Worm (Caenorhabditis elegans) whole organism, L4 larva: Measurements from ENCODE around the gene F40G9.17.

ENCODE experiments used
- Y105C5A.15 ChIP-seq: fragments of 200-800 bp; sonication (Bioruptor generic); IDR thresholded peaks from 2 replicates; pipeline ENCODE4 v1.3.6; 2022; ENCODE audit warnings: missing genetic modification characterization, missing compliant biosample characterization
- Y5F2A.4 ChIP-seq: fragments of 200-800 bp; sonication (Bioruptor generic); optimal IDR thresholded peaks from 2 replicates; lab custom pipeline; 2018; ENCODE audit warnings: mild to moderate bottlenecking, missing genetic modification characterization, missing compliant biosample characterization
- ZK546.5 ChIP-seq, 2 experiments: sonication (generic microtip); optimal IDR thresholded peaks; 2 replicates each; lab custom pipeline; 2017; ENCODE audit warnings: missing biosample characterization in 2 of 2, missing genetic modification characterization in 2 of 2
- aha-1 ChIP-seq: fragments of 150-350 bp; peaks from one replicate; lab custom pipeline; 2014; ENCODE audit warnings: missing biosample characterization, missing genetic modification characterization
- attf-4 ChIP-seq: sonication (generic microtip); optimal IDR thresholded peaks from 3 replicates; lab custom pipeline; 2017; ENCODE audit warnings: missing biosample characterization, missing genetic modification characterization
- ceh-62 ChIP-seq: sonication (generic microtip); optimal IDR thresholded peaks from 2 replicates; lab custom pipeline; 2017; ENCODE audit warnings: missing biosample characterization, missing genetic modification characterization
- cey-2 ChIP-seq: sonication (generic microtip); optimal IDR thresholded peaks from 3 replicates; lab custom pipeline; 2017; ENCODE audit warnings: missing genetic modification characterization, mild to moderate bottlenecking, missing compliant biosample characterization, antibody characterized with exemption, borderline replicate concordance; ENCODE audit not compliant: insufficient read depth
- daf-12 ChIP-seq: fragments of 150-350 bp; optimal IDR thresholded peaks from 2 replicates; lab custom pipeline; 2014; ENCODE audit warnings: missing biosample characterization, missing genetic modification reagents, missing genetic modification characterization
- daf-8 ChIP-seq: fragments of 200-800 bp; sonication (Bioruptor generic); IDR thresholded peaks from 2 replicates; pipeline ENCODE4 v1.3.6; 2022; ENCODE audit warnings: missing genetic modification characterization, missing compliant biosample characterization
- dmd-8 ChIP-seq: fragments of 200-800 bp; sonication (Bioruptor generic); IDR thresholded peaks from 2 replicates; pipeline ENCODE4 v1.3.6; 2022; ENCODE audit warnings: missing genetic modification characterization, missing compliant biosample characterization
- egl-43 ChIP-seq: fragments of 200-800 bp; sonication (Bioruptor generic); IDR thresholded peaks from 2 replicates; pipeline ENCODE4 v1.3.6; 2022; ENCODE audit warnings: missing genetic modification reagents, missing genetic modification characterization, missing compliant biosample characterization
- lin-29 ChIP-seq: fragments of 200-800 bp; sonication (Bioruptor generic); IDR thresholded peaks from 2 replicates; pipeline ENCODE4 v1.3.6; 2022; ENCODE audit warnings: missing genetic modification reagents, missing genetic modification characterization, missing compliant biosample characterization
- madf-5 ChIP-seq, 2 experiments: fragments of 200-800 bp; sonication (Bioruptor generic); IDR thresholded peaks; 2 replicates each; pipeline ENCODE4 v1.3.6; 2022; ENCODE audit warnings: missing compliant biosample characterization in 2 of 2, missing genetic modification characterization in 2 of 2
- mdl-1 ChIP-seq, 2 experiments: fragments of 150-350 bp in 1 of 2; sonication (generic microtip) in 1 of 2; optimal IDR thresholded peaks; 2 replicates each; lab custom pipeline; 2014 to 2017; ENCODE audit warnings: missing biosample characterization in 2 of 2, missing genetic modification characterization in 2 of 2
- nhr-10 ChIP-seq: fragments of 150-350 bp; optimal IDR thresholded peaks from 2 replicates; lab custom pipeline; 2014; ENCODE audit warnings: missing biosample characterization, missing genetic modification characterization
- nhr-11 ChIP-seq: fragments of 150-350 bp; optimal IDR thresholded peaks from 2 replicates; lab custom pipeline; 2014; ENCODE audit warnings: missing biosample characterization, missing genetic modification characterization
- nhr-237 ChIP-seq: sonication (generic microtip); optimal IDR thresholded peaks from 2 replicates; lab custom pipeline; 2017; ENCODE audit warnings: missing biosample characterization, missing genetic modification characterization
- nhr-6 ChIP-seq: fragments of 150-350 bp; optimal IDR thresholded peaks from 2 replicates; lab custom pipeline; 2014; ENCODE audit warnings: missing biosample characterization, missing genetic modification characterization
- nhr-76 ChIP-seq: fragments of 150-350 bp; optimal IDR thresholded peaks from 2 replicates; lab custom pipeline; 2014; ENCODE audit warnings: missing biosample characterization, missing genetic modification characterization
- pha-4 ChIP-seq, 2 experiments: fragments of 150-350 bp in 1 of 2; fragments of 200-800 bp in 1 of 2; sonication (Bioruptor generic) in 1 of 2; IDR thresholded peaks in 1 of 2; optimal IDR thresholded peaks in 1 of 2; 2 replicates each; pipeline versions ENCODE4 v1.3.6 to Lab custom; 2014 to 2022; ENCODE audit warnings: missing genetic modification characterization in 2 of 2, missing genetic modification reagents in 2 of 2, missing biosample characterization in 1 of 2, missing compliant biosample characterization in 1 of 2
- php-3 ChIP-seq: fragments of 200-800 bp; sonication (Bioruptor generic); IDR thresholded peaks from 2 replicates; pipeline ENCODE4 v1.3.6; 2022; ENCODE audit warnings: missing genetic modification reagents, missing genetic modification characterization, missing compliant biosample characterization
- set-16 ChIP-seq: fragments of 200-800 bp; sonication (Bioruptor generic); IDR thresholded peaks from 2 replicates; pipeline ENCODE4 v1.3.6; 2022; ENCODE audit warnings: missing genetic modification reagents, missing genetic modification characterization, missing compliant biosample characterization
- skn-1 ChIP-seq: fragments of 150-350 bp; optimal IDR thresholded peaks from 2 replicates; lab custom pipeline; 2014; ENCODE audit warnings: missing biosample characterization, missing genetic modification characterization
- spr-3 ChIP-seq: fragments of 200-800 bp; sonication (Bioruptor generic); optimal IDR thresholded peaks from 2 replicates; lab custom pipeline; 2018; ENCODE audit warnings: mild to moderate bottlenecking, missing genetic modification characterization, missing compliant biosample characterization
- tag-97 ChIP-seq: fragments of 200-800 bp; sonication (Bioruptor generic); IDR thresholded peaks from 2 replicates; pipeline ENCODE4 v1.3.6; 2022; ENCODE audit warnings: missing genetic modification characterization, missing compliant biosample characterization
- unc-130 ChIP-seq: sonication (generic microtip); optimal IDR thresholded peaks from 2 replicates; lab custom pipeline; 2016; ENCODE audit warnings: missing genetic modification reagents, missing genetic modification characterization, missing compliant biosample characterization
- unc-62 ChIP-seq, 3 experiments: fragments of 150-350 bp in 1 of 3; sonication (generic microtip); optimal IDR thresholded peaks in 2 of 3; peaks in 1 of 3; 1 replicate in 1 of 3; 2 replicates in 2 of 3; lab custom pipeline; 2014 to 2017; ENCODE audit warnings: missing biosample characterization in 3 of 3, missing genetic modification characterization in 3 of 3, missing genetic modification reagents in 3 of 3, missing genotype in 1 of 3
- zag-1 ChIP-seq: fragments of 150-350 bp; optimal IDR thresholded peaks from 2 replicates; lab custom pipeline; 2014; ENCODE audit warnings: missing biosample characterization, missing genetic modification characterization
- zip-11 ChIP-seq: fragments of 200-800 bp; sonication (Bioruptor generic); IDR thresholded peaks from 2 replicates; pipeline ENCODE4 v1.3.6; 2022; ENCODE audit warnings: missing genetic modification characterization, missing compliant biosample characterization

The F40G9.17 gene

DNA sequence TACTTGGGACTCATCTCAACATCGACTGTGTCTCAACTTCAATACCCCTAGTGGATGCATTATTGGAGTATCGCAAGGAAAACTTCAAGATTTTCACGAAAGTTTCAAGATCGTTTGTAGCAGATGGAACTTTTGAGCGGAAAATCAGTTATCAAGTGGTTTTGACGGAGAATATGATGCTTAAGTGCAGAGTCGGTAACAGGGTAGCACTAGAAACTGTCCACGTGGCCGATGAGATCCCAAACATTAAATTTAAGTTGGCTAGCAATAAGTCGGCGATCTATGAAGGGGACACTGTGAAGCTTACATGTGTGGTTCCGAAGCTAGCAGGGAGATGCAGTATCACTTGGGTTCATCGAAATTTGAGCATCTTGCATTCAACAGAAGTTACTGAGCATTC, 35.1 kb upstream of the F40G9.17 start:
- TF ChIP-seq unc-62 (GFP tag; optimal IDR thresholded peaks at IDR 0.05 in 1 of 2; lab: Kevin White, UChicago) (peak in 1 of 2 experiments; percentile 90), unc-62 (tag; optimal IDR thresholded peaks at IDR 0.05; lab: Kevin White, UChicago) (no peak), tag-97 (no peak), spr-3 (GFP tag; lab: Kevin White, UChicago) (no peak)

- TF ChIP-seq unc-62 (GFP tag; optimal IDR thresholded peaks at IDR 0.05 in 1 of 2; lab: Kevin White, UChicago) (peak in 1 of 2 experiments; percentile 75), unc-62 (tag; optimal IDR thresholded peaks at IDR 0.05; lab: Kevin White, UChicago) (no peak), zip-11 (GFP tag; lab: Robert Waterston, UW) (no peak), lin-29 (GFP tag; lab: Robert Waterston, UW) (no peak), daf-8 (GFP tag; lab: Robert Waterston, UW) (0 out of 2 replicates have a peak, but pooled peaks have one; percentile 9), Y5F2A.4 (GFP tag; lab: Kevin White, UChicago) (no peak), nhr-10 (tag; lab: Kevin White, UChicago) (no peak), set-16 (GFP tag; lab: Robert Waterston, UW) (peak; percentile 26; the same call in 1 of the 2 replicates), aha-1 (peak; percentile 95), php-3 (GFP tag; lab: Robert Waterston, UW) (no peak), dmd-8 (peak; percentile 10; the same call in 1 of the 2 replicates), madf-5 (GFP tag; IDR thresholded peaks at IDR 0.05; lab: Robert Waterston, UW) (0 out of 4 replicates have a peak, but pooled peaks of 1 of the 2 experiments have one; percentile 35), egl-43 (GFP tag; lab: Robert Waterston, UW) (peak; percentile 40; the same call in 1 of the 2 replicates), nhr-237 (tag; lab: Kevin White, UChicago) (no peak), attf-4 (no peak)
These were observed 34.6 kb upstream of the F40G9.17 start for ce11 chrIII:159665-160064.

ce11 chrIII:164775-165174, 29.5 kb upstream of the F40G9.17 start, which contains the start of gene F40G9.8:
TSS of gene F40G9.8 (minus strand) at chrIII:164875.
- TF ChIP-seq unc-130 (GFP tag; lab: Kevin White, UChicago) (no peak), mdl-1 (tag; optimal IDR thresholded peaks at IDR 0.05; lab: Kevin White, UChicago) (no peak), zag-1 (tag; lab: Kevin White, UChicago) (no peak), nhr-11 (tag; lab: Kevin White, UChicago) (no peak), cey-2 (no peak), daf-12 (no peak), ceh-62 (no peak), ZK546.5 (tag; optimal IDR thresholded peaks at IDR 0.05; lab: Kevin White, UChicago) (no peak), skn-1 (no peak), aha-1 (no peak), set-16 (GFP tag; lab: Robert Waterston, UW) (no peak), daf-8 (GFP tag; lab: Robert Waterston, UW) (no peak), nhr-76 (tag; lab: Kevin White, UChicago) (no peak), Y105C5A.15 (GFP tag; lab: Robert Waterston, UW) (no peak)
- TF ChIP-seq, all 104 proteins: peak for 0

DNA sequence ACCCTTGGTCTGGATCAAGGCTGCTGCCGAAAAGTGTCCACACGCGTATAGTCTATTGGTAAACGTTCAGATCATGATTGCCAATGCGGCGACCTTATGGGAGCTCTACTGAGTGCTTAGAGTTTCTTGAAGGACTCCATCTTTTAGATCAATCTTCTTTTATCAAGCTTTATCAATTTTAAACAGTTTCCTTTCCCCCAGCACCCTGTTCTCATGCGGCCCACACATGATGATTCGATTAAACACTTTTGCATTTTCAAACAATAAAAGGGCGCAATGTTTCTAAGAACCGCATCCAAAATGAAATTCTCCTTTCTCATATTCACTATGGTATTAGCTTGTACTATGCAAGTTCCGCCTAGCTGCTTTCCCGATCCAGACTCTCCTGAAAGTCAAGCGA, 28.9 kb upstream of the F40G9.17 start, which contains the start of gene F40G9.7:
TSS of gene F40G9.7 (plus strand) at position 301 of the 400 bp plus-strand sequence.
- TF ChIP-seq pha-4 (GFP tag; IDR thresholded peaks at IDR 0.05; lab: Robert Waterston, UW): no peak
- TF ChIP-seq pha-4 (tag; optimal IDR thresholded peaks at IDR 0.05; lab: Kevin White, UChicago): no peak
- TF ChIP-seq aha-1: peak; percentile 85

- TF ChIP-seq set-16 (GFP tag; lab: Robert Waterston, UW): peak; percentile 88
These were observed 25.9 kb upstream of the F40G9.17 start for ce11 chrIII:168376-168775.

- TF ChIP-seq unc-62 (GFP tag; optimal IDR thresholded peaks at IDR 0.05 in 1 of 2; lab: Kevin White, UChicago): peak in 1 of 2 experiments; percentile 87
- TF ChIP-seq unc-62 (tag; optimal IDR thresholded peaks at IDR 0.05; lab: Kevin White, UChicago): no peak
- TF ChIP-seq php-3 (GFP tag; lab: Robert Waterston, UW): no peak
- no peak for TF ChIP-seq nhr-6 (tag; lab: Kevin White, UChicago)
These were observed 24.8 kb upstream of the F40G9.17 start, which contains the start of gene F40G9.18 for ce11 chrIII:169478-169877. TSS of gene F40G9.18 (minus strand) at chrIII:169578.
